Fruit fly (Drosophila melanogaster) whole organism, embryonic: ENCODE measurements around the gene Hgsnat.

Experiments used
- Bteb2 ChIP-seq: fragments of 200-800 bp; sonication (Bioruptor generic); optimal IDR thresholded peaks from 2 replicates; lab custom pipeline; 2016; ENCODE audit warnings: missing biosample characterization, missing genetic modification characterization
- CG1024 ChIP-seq: fragments of 200-800 bp; sonication (Bioruptor generic); IDR thresholded peaks from 2 replicates; pipeline ENCODE4 v1.3.6; 2022; ENCODE audit warnings: missing biosample characterization, missing genetic modification characterization
- CG10431 ChIP-seq: fragments of 200-800 bp; sonication (Bioruptor generic); optimal IDR thresholded peaks from 3 replicates; lab custom pipeline; 2018; ENCODE audit warnings: missing biosample characterization, mild to moderate bottlenecking, missing genetic modification characterization
- CG10959 ChIP-seq: fragments of 200-800 bp; sonication (Bioruptor generic); IDR thresholded peaks from 2 replicates; pipeline ENCODE4 v1.3.6; 2022; ENCODE audit warnings: missing biosample characterization, missing genetic modification characterization
- CG10979 ChIP-seq: fragments of 200-800 bp; sonication (Bioruptor generic); optimal IDR thresholded peaks from 2 replicates; lab custom pipeline; 2018; ENCODE audit warnings: missing biosample characterization, mild to moderate bottlenecking, missing genetic modification characterization, moderate library complexity
- CG12104 ChIP-seq: fragments of 200-800 bp; sonication (Bioruptor generic); optimal IDR thresholded peaks from 3 replicates; lab custom pipeline; 2016; ENCODE audit warnings: missing biosample characterization, missing genetic modification characterization
- CG12219 ChIP-seq: fragments of 200-800 bp; sonication (Bioruptor generic); optimal IDR thresholded peaks from 3 replicates; lab custom pipeline; 2018; ENCODE audit warnings: missing biosample characterization, mild to moderate bottlenecking, missing genetic modification characterization
- CG1602 ChIP-seq: fragments of 200-800 bp; sonication (Bioruptor generic); optimal IDR thresholded peaks from 3 replicates; lab custom pipeline; 2016; ENCODE audit warnings: missing biosample characterization, missing genetic modification characterization
- CG16813 ChIP-seq: fragments of 200-800 bp; sonication (Bioruptor generic); IDR thresholded peaks from 3 replicates; pipeline ENCODE4 v1.3.6; 2022; ENCODE audit warnings: missing biosample characterization, missing genetic modification characterization; ENCODE audit not compliant: partially characterized antibody
- CG17802 ChIP-seq: fragments of 200-800 bp; sonication (Bioruptor generic); optimal IDR thresholded peaks from 2 replicates; lab custom pipeline; 2018; ENCODE audit warnings: missing biosample characterization, mild to moderate bottlenecking, missing genetic modification characterization, moderate library complexity
- CG18262 ChIP-seq: fragments of 200-800 bp; optimal IDR thresholded peaks from 3 replicates; lab custom pipeline; 2019; ENCODE audit warnings: missing biosample characterization, mild to moderate bottlenecking, missing genetic modification characterization, moderate library complexity
- CG1832 ChIP-seq: fragments of 200-800 bp; sonication (Bioruptor generic); optimal IDR thresholded peaks from 2 replicates; lab custom pipeline; 2017; ENCODE audit warnings: missing biosample characterization, mild to moderate bottlenecking, missing genetic modification characterization, inconsistent platforms
- CG18764 ChIP-seq: fragments of 200-800 bp; sonication (Bioruptor generic); optimal IDR thresholded peaks from 3 replicates; lab custom pipeline; 2016; ENCODE audit warnings: missing biosample characterization, missing genetic modification characterization
- CG2202 ChIP-seq: fragments of 200-800 bp; sonication (Bioruptor generic); optimal IDR thresholded peaks from 2 replicates; lab custom pipeline; 2018; ENCODE audit warnings: missing biosample characterization, mild to moderate bottlenecking, missing genetic modification characterization
- CG2712 ChIP-seq: fragments of 200-800 bp; optimal IDR thresholded peaks from 3 replicates; lab custom pipeline; 2019; ENCODE audit warnings: missing biosample characterization, mild to moderate bottlenecking, missing genetic modification characterization, moderate library complexity
- CG30403 ChIP-seq: fragments of 200-800 bp; sonication (Bioruptor generic); optimal IDR thresholded peaks from 3 replicates; lab custom pipeline; 2016; ENCODE audit warnings: missing biosample characterization, missing genetic modification characterization
- CG3847 ChIP-seq: fragments of 200-800 bp; sonication (Bioruptor generic); IDR thresholded peaks from 2 replicates; pipeline ENCODE4 v1.3.6; 2022; ENCODE audit warnings: missing biosample characterization, missing genetic modification characterization
- CG4282 ChIP-seq: fragments of 200-800 bp; sonication (Bioruptor generic); optimal IDR thresholded peaks from 2 replicates; lab custom pipeline; 2016; ENCODE audit warnings: missing biosample characterization, missing genetic modification characterization
- CG4404 ChIP-seq: fragments of 200-800 bp; sonication (Bioruptor generic); IDR thresholded peaks from 2 replicates; pipeline ENCODE4 v1.3.6; 2022; ENCODE audit warnings: missing biosample characterization, missing genetic modification characterization
- CG4854 ChIP-seq: fragments of 200-800 bp; sonication (Bioruptor generic); optimal IDR thresholded peaks from 2 replicates; lab custom pipeline; 2016; ENCODE audit warnings: missing biosample characterization, missing genetic modification characterization, inconsistent platforms
- CG6175 ChIP-seq: fragments of 200-800 bp; sonication (Bioruptor generic); IDR thresholded peaks from 3 replicates; pipeline ENCODE4 v1.3.6; 2022; ENCODE audit warnings: missing biosample characterization, missing genetic modification characterization
- CG8281 ChIP-seq: fragments of 200-800 bp; sonication (Bioruptor generic); optimal IDR thresholded peaks from 2 replicates; lab custom pipeline; 2018; ENCODE audit warnings: missing biosample characterization, mild to moderate bottlenecking, missing genetic modification characterization, moderate library complexity
- CG8359 ChIP-seq: fragments of 200-800 bp; sonication (Bioruptor generic); optimal IDR thresholded peaks from 2 replicates; lab custom pipeline; 2017; ENCODE audit warnings: missing biosample characterization, mild to moderate bottlenecking, missing genetic modification characterization, borderline replicate concordance
- CrebB ChIP-seq: fragments of 200-800 bp; sonication (Bioruptor generic); optimal IDR thresholded peaks from 3 replicates; lab custom pipeline; 2018; ENCODE audit warnings: missing biosample characterization, mild to moderate bottlenecking, missing genetic modification characterization
- Dfd ChIP-seq, 2 experiments: fragments of >200 bp; optimal IDR thresholded peaks; 2 replicates each; lab custom pipeline; 2017; ENCODE audit warnings: missing biosample characterization in 2 of 2, missing genetic modification characterization in 2 of 2
- Dll ChIP-seq: fragments of 200-800 bp; sonication (Bioruptor generic); IDR thresholded peaks from 4 replicates; pipeline ENCODE4 v1.3.6; 2022; ENCODE audit warnings: missing biosample characterization, missing genetic modification characterization; ENCODE audit not compliant: partially characterized antibody
- Elba2 ChIP-seq: fragments of 200-800 bp; sonication (Bioruptor generic); optimal IDR thresholded peaks from 3 replicates; lab custom pipeline; 2016; ENCODE audit warnings: missing biosample characterization, missing genetic modification characterization
- GATAe ChIP-seq: fragments of 200-800 bp; sonication (Bioruptor generic); conservative IDR thresholded peaks from 2 replicates; pipeline ENCODE4 v1.3.6; 2022; ENCODE audit warnings: missing biosample characterization, missing genetic modification characterization
- HLH4C ChIP-seq: fragments of 200-800 bp; sonication (Bioruptor generic); IDR thresholded peaks from 3 replicates; pipeline ENCODE4 v1.3.6; 2022; ENCODE audit warnings: missing biosample characterization, missing genetic modification characterization; ENCODE audit not compliant: partially characterized antibody
- HLH54F ChIP-seq: fragments of 200-800 bp; sonication (Bioruptor generic); optimal IDR thresholded peaks from 3 replicates; lab custom pipeline; 2016; ENCODE audit warnings: missing biosample characterization, missing genetic modification characterization
- HLHmδ ChIP-seq: fragments of 200-800 bp; sonication (Bioruptor generic); optimal IDR thresholded peaks from 2 replicates; lab custom pipeline; 2018; ENCODE audit warnings: missing biosample characterization, mild to moderate bottlenecking, missing genetic modification characterization, moderate library complexity
- Mes4 ChIP-seq: fragments of 200-800 bp; sonication (Bioruptor generic); optimal IDR thresholded peaks from 2 replicates; lab custom pipeline; 2016; ENCODE audit warnings: missing biosample characterization, missing genetic modification characterization
- NFAT ChIP-seq: fragments of 200-800 bp; sonication (Bioruptor generic); IDR thresholded peaks from 2 replicates; pipeline ENCODE4 v1.3.6; 2022; ENCODE audit warnings: missing biosample characterization, missing genetic modification characterization
- Nf-YB ChIP-seq: fragments of 200-800 bp; sonication (Bioruptor generic); optimal IDR thresholded peaks from 3 replicates; lab custom pipeline; 2019; ENCODE audit warnings: missing biosample characterization, mild to moderate bottlenecking, missing genetic modification characterization, moderate library complexity
- Xbp1 ChIP-seq: fragments of 200-800 bp; sonication (Bioruptor generic); optimal IDR thresholded peaks from 3 replicates; lab custom pipeline; 2016; ENCODE audit warnings: missing biosample characterization, mild to moderate bottlenecking, missing genetic modification characterization
- bsh ChIP-seq, 2 experiments: fragments of 200-800 bp; sonication (Bioruptor generic); optimal IDR thresholded peaks; 2 replicates each; lab custom pipeline; 2017 to 2018; ENCODE audit warnings: mild to moderate bottlenecking in 2 of 2, missing biosample characterization in 2 of 2, missing genetic modification characterization in 2 of 2, moderate library complexity in 1 of 2
- chm ChIP-seq: fragments of 200-800 bp; sonication (Bioruptor generic); IDR thresholded peaks from 2 replicates; pipeline ENCODE4 v1.3.6; 2022; ENCODE audit warnings: missing biosample characterization, missing genetic modification characterization
- crc ChIP-seq: fragments of 200-800 bp; sonication (Bioruptor generic); optimal IDR thresholded peaks from 2 replicates; lab custom pipeline; 2016; ENCODE audit warnings: missing biosample characterization, missing genetic modification characterization
- esg ChIP-seq: fragments of 200-800 bp; sonication (Bioruptor generic); conservative IDR thresholded peaks from 2 replicates; pipeline ENCODE4 v1.3.6; 2022; ENCODE audit warnings: missing biosample characterization, missing genetic modification characterization
- ham ChIP-seq: fragments of 200-800 bp; sonication (Bioruptor generic); IDR thresholded peaks from 2 replicates; pipeline ENCODE4 v1.3.6; 2022; ENCODE audit warnings: missing biosample characterization, missing genetic modification characterization
- kni ChIP-seq: fragments of 200-800 bp; sonication (Bioruptor generic); optimal IDR thresholded peaks from 3 replicates; lab custom pipeline; 2017; ENCODE audit warnings: mild to moderate bottlenecking, missing biosample characterization, missing genetic modification reagents, missing genetic modification characterization
- knrl ChIP-seq: fragments of 200-800 bp; sonication (Bioruptor generic); IDR thresholded peaks from 3 replicates; pipeline ENCODE4 v1.3.6; 2022; ENCODE audit warnings: missing biosample characterization, missing genetic modification characterization; ENCODE audit not compliant: partially characterized antibody
- mirr ChIP-seq: fragments of 200-800 bp; sonication (Bioruptor generic); optimal IDR thresholded peaks from 3 replicates; lab custom pipeline; 2018; ENCODE audit warnings: missing biosample characterization, mild to moderate bottlenecking, missing genetic modification characterization
- nerfin-2 ChIP-seq: fragments of 200-800 bp; sonication (Bioruptor generic); IDR thresholded peaks from 2 replicates; pipeline ENCODE4 v1.3.6; 2022; ENCODE audit warnings: missing biosample characterization, missing genetic modification characterization; ENCODE audit not compliant: partially characterized antibody
- org-1 ChIP-seq: fragments of 200-800 bp; sonication (Bioruptor generic); optimal IDR thresholded peaks from 2 replicates; lab custom pipeline; 2017; ENCODE audit warnings: missing biosample characterization, missing genetic modification characterization
- pb ChIP-seq: fragments of 200-800 bp; sonication (Bioruptor generic); optimal IDR thresholded peaks from 3 replicates; lab custom pipeline; 2016; ENCODE audit warnings: missing biosample characterization, missing genetic modification characterization
- yki ChIP-seq: fragments of >200 bp; optimal IDR thresholded peaks from 3 replicates; lab custom pipeline; 2018
- z ChIP-seq: fragments of 200-800 bp; sonication (Bioruptor generic); IDR thresholded peaks from 3 replicates; pipeline ENCODE4 v1.3.6; 2022; ENCODE audit warnings: missing biosample characterization, missing genetic modification characterization

Hgsnat gene

DNA sequence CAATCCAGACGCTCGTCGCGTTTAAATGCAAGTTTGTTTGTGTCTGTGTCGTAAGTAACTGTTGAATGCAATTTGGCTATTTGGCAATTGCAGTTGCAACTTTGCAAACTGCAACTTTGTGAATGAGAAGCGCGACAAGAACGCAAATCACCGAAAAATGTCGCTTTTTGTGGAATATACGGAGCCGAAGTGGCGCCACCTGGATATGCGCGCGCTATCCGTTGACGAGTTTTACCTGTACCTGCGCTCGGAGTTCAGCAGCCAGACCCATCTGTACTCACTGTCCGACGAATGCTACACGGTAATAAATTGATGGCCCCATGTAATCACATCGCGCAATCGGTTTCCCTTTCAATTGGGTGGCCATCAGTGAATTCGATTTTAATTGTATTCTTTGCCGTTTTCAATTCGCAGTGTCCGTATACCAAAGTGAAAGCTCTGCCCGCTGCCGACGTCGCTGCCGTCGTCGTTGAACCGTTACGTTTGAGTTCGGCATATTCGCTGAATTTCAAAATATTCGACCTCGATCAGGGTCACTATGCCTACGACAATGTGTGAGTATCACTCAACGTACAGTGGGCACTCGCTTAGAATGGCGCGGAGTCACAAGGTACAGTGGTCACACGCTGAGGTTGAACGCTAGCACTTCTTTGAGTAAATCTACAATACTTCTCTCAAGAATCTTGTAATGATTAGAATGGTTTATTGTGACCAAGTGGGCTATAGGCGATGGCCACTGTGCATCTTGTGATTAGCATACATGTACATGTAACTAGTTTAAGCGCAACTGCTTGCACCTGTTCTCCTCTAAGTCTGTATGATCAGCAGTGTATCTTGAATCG lies 731 bp downstream of the Hgsnat start (continued):
- TF ChIP-seq CG6175 (peak; percentile 77; the same call in 2 of the 3 replicates), HLH54F (peak; percentile 71), CG18262 (tag; lab: Kevin White, UChicago) (peak; percentile 63), CG16813 (GFP tag; lab: Robert Waterston, UW) (0 out of 3 replicates have a peak, but pooled peaks have one; percentile 2), bsh (GFP tag; optimal IDR thresholded peaks at IDR 0.05; lab: Kevin White, UChicago) (peak; percentile 36 to 78), CG2712 (tag; lab: Kevin White, UChicago) (peak; percentile 71), kni (GFP tag; lab: Kevin White, UChicago) (no peak), Bteb2 (GFP tag; lab: Kevin White, UChicago) (peak; percentile 74), CG18764 (peak; percentile 55), GATAe (GFP tag; lab: Robert Waterston, UW) (peak; percentile 34; the same call in 1 of the 2 replicates), CG17802 (tag; lab: Kevin White, UChicago) (peak; percentile 27), z (GFP tag; lab: Robert Waterston, UW) (no peak; the same call in 2 of the 3 replicates), CG1024 (GFP tag; lab: Robert Waterston, UW) (peak; percentile 69; the same call in 1 of the 2 replicates), CG2202 (tag; lab: Kevin White, UChicago) (peak; percentile 28), CG30403 (peak; percentile 81), CG1602 (GFP tag; lab: Kevin White, UChicago) (peak; percentile 70), CG10959 (GFP tag; lab: Robert Waterston, UW) (peak; percentile 79), esg (GFP tag; lab: Robert Waterston, UW) (peak; percentile 88), NFAT (GFP tag; lab: Robert Waterston, UW) (peak; percentile 86), Dfd (GFP tag; optimal IDR thresholded peaks at IDR 0.05; lab: Kevin White, UChicago) (no peak), CG10979 (tag; lab: Kevin White, UChicago) (peak; percentile 58), Mes4 (peak; percentile 51), Nf-YB (GFP tag; lab: Kevin White, UChicago) (peak; percentile 54), yki (lab: Kevin White, UChicago) (no peak), CG4282 (peak; percentile 66), Elba2 (GFP tag; lab: Kevin White, UChicago) (no peak), HLHmδ (no peak), CG12219 (GFP tag; lab: Kevin White, UChicago) (peak; percentile 84), mirr (GFP tag; lab: Kevin White, UChicago) (peak; percentile 63), Xbp1 (GFP tag; lab: Kevin White, UChicago) (peak; percentile 88), CG1832 (GFP tag; lab: Kevin White, UChicago) (no peak), ham (GFP tag; lab: Robert Waterston, UW) (peak; percentile 55; the same call in 1 of the 2 replicates), Dll (no peak), CG3847 (peak; percentile 87), crc (GFP tag; lab: Kevin White, UChicago) (peak; percentile 80), org-1 (GFP tag; lab: Kevin White, UChicago) (peak; percentile 91), CrebB (peak; percentile 61), chm (GFP tag; lab: Robert Waterston, UW) (peak; percentile 73; the same call in 1 of the 2 replicates), CG8281 (tag; lab: Kevin White, UChicago) (peak; percentile 49), CG4854 (GFP tag; lab: Kevin White, UChicago) (peak; percentile 66), CG8359 (GFP tag; lab: Kevin White, UChicago) (no peak), pb (peak; percentile 78), nerfin-2 (no peak), CG4404 (GFP tag; lab: Robert Waterston, UW) (peak; percentile 67), CG12104 (GFP tag; lab: Kevin White, UChicago) (peak; percentile 45), HLH4C (GFP tag; lab: Robert Waterston, UW) (no peak), knrl (no peak), CG10431 (GFP tag; lab: Kevin White, UChicago) (peak; percentile 45)
